Fruit fly (Drosophila melanogaster) whole organism, embryonic: Measurements from ENCODE around the gene CG14174.
A peak's percentile ranks its signal among the peaks of the same experiment; 100 is the strongest.

ENCODE experiments used
- Aef1 ChIP-seq: fragments of 200-800 bp; sonication (Bioruptor generic); IDR thresholded peaks from 3 replicates; pipeline ENCODE4 v1.3.6; 2022; ENCODE audit warnings: missing biosample characterization, missing genetic modification characterization
- CG10209 ChIP-seq: fragments of 200-800 bp; sonication (Bioruptor generic); optimal IDR thresholded peaks from 3 replicates; lab custom pipeline; 2017; ENCODE audit warnings: missing biosample characterization, mild to moderate bottlenecking, missing genetic modification characterization, missing genetic modification reagents
- CG12236 ChIP-seq: fragments of 200-800 bp; sonication (Bioruptor generic); optimal IDR thresholded peaks from 2 replicates; lab custom pipeline; 2016; ENCODE audit warnings: missing biosample characterization, missing genetic modification characterization
- CG12391 ChIP-seq: fragments of 200-800 bp; sonication (Bioruptor generic); optimal IDR thresholded peaks from 3 replicates; lab custom pipeline; 2018; ENCODE audit warnings: missing biosample characterization, mild to moderate bottlenecking, missing genetic modification characterization, moderate library complexity
- CG34422 ChIP-seq: fragments of 200-800 bp; sonication (Bioruptor generic); IDR thresholded peaks from 3 replicates; pipeline ENCODE4 v1.3.6; 2022; ENCODE audit warnings: missing biosample characterization, missing genetic modification characterization
- CG4617 ChIP-seq: fragments of 200-800 bp; sonication (Bioruptor generic); optimal IDR thresholded peaks from 3 replicates; lab custom pipeline; 2016; ENCODE audit warnings: missing biosample characterization, missing genetic modification characterization, borderline replicate concordance
- CG4820 ChIP-seq: fragments of 200-800 bp; sonication (Bioruptor generic); optimal IDR thresholded peaks from 3 replicates; lab custom pipeline; 2016; ENCODE audit warnings: missing biosample characterization, missing genetic modification characterization
- CG5180 ChIP-seq: fragments of 200-800 bp; sonication (Bioruptor generic); optimal IDR thresholded peaks from 3 replicates; lab custom pipeline; 2017; ENCODE audit warnings: missing biosample characterization, missing genetic modification characterization, mild to moderate bottlenecking, moderate library complexity, missing genetic modification reagents
- CG7271 ChIP-seq: fragments of 200-800 bp; sonication (Bioruptor generic); optimal IDR thresholded peaks from 2 replicates; lab custom pipeline; 2018; ENCODE audit warnings: missing biosample characterization, mild to moderate bottlenecking, missing genetic modification characterization, moderate library complexity
- CG7786 ChIP-seq: fragments of 200-800 bp; sonication (Bioruptor generic); optimal IDR thresholded peaks from 2 replicates; lab custom pipeline; 2016; ENCODE audit warnings: missing biosample characterization, missing genetic modification characterization
- CG7963 ChIP-seq: fragments of 200-800 bp; sonication (Bioruptor generic); IDR thresholded peaks from 3 replicates; pipeline ENCODE4 v1.3.6; 2022; ENCODE audit warnings: missing biosample characterization, missing genetic modification characterization; ENCODE audit not compliant: partially characterized antibody
- CrebB ChIP-seq: fragments of 200-800 bp; sonication (Bioruptor generic); optimal IDR thresholded peaks from 3 replicates; lab custom pipeline; 2018; ENCODE audit warnings: missing biosample characterization, mild to moderate bottlenecking, missing genetic modification characterization
- Drgx ChIP-seq: fragments of 200-800 bp; sonication (Bioruptor generic); IDR thresholded peaks from 2 replicates; pipeline ENCODE4 v1.3.6; 2022; ENCODE audit warnings: missing biosample characterization, missing genetic modification characterization
- E2f1 ChIP-seq: fragments of 200-800 bp; sonication (Bioruptor generic); IDR thresholded peaks from 2 replicates; pipeline ENCODE4 v1.3.6; 2022; ENCODE audit warnings: missing biosample characterization, missing genetic modification characterization
- Ets65A ChIP-seq: fragments of 200-800 bp; sonication (Bioruptor generic); peaks from one replicate; lab custom pipeline; 2016; ENCODE audit warnings: missing biosample characterization, missing genetic modification characterization
- Fer3 ChIP-seq: fragments of 200-800 bp; sonication (Bioruptor generic); optimal IDR thresholded peaks from 2 replicates; lab custom pipeline; 2018; ENCODE audit warnings: missing biosample characterization, mild to moderate bottlenecking, missing genetic modification characterization, moderate library complexity
- Kr ChIP-seq: fragments of 200-800 bp; sonication (Bioruptor generic); optimal IDR thresholded peaks from 2 replicates; lab custom pipeline; 2017; ENCODE audit warnings: missing biosample characterization, mild to moderate bottlenecking, missing genetic modification characterization
- Pdp1 ChIP-seq, 2 experiments: fragments of 200-800 bp; sonication (Bioruptor generic); optimal IDR thresholded peaks; 3 replicates each; lab custom pipeline; 2016; ENCODE audit warnings: missing biosample characterization in 2 of 2, missing genetic modification characterization in 2 of 2, mild to moderate bottlenecking in 1 of 2, moderate library complexity in 1 of 2
- Ptx1 ChIP-seq: fragments of 200-800 bp; sonication (Bioruptor generic); IDR thresholded peaks from 2 replicates; pipeline ENCODE4 v1.3.6; 2022; ENCODE audit warnings: missing biosample characterization, missing genetic modification characterization
- Ssrp ChIP-seq: fragments of 200-800 bp; sonication (Bioruptor generic); optimal IDR thresholded peaks from 2 replicates; lab custom pipeline; 2018; ENCODE audit warnings: missing biosample characterization, mild to moderate bottlenecking, missing genetic modification characterization, moderate library complexity
- Trl ChIP-seq, 3 experiments: fragments of >200 bp in 2 of 3; fragments of 200-800 bp in 1 of 3; sonication (Bioruptor generic) in 1 of 3; optimal IDR thresholded peaks; 2 replicates in 1 of 3; 3 replicates in 2 of 3; lab custom pipeline; 2016 to 2017; ENCODE audit warnings: missing biosample characterization in 1 of 3, missing genetic modification characterization in 1 of 3
- cato ChIP-seq: fragments of 200-800 bp; sonication (Bioruptor generic); optimal IDR thresholded peaks from 2 replicates; lab custom pipeline; 2016; ENCODE audit warnings: missing biosample characterization, missing genetic modification characterization, borderline replicate concordance
- croc ChIP-seq: fragments of 200-800 bp; sonication (Bioruptor generic); conservative IDR thresholded peaks from 3 replicates; pipeline ENCODE4 v1.3.6; 2022; ENCODE audit warnings: missing biosample characterization, missing genetic modification characterization
- da ChIP-seq: fragments of 200-800 bp; sonication (Bioruptor generic); optimal IDR thresholded peaks from 2 replicates; lab custom pipeline; 2016; ENCODE audit warnings: missing biosample characterization, missing genetic modification characterization
- gce ChIP-seq: fragments of 200-800 bp; sonication (Bioruptor generic); IDR thresholded peaks from 3 replicates; pipeline ENCODE4 v1.3.6; 2022; ENCODE audit warnings: missing biosample characterization, missing genetic modification characterization
- gcm ChIP-seq: fragments of 200-800 bp; sonication (Bioruptor generic); optimal IDR thresholded peaks from 2 replicates; lab custom pipeline; 2019; ENCODE audit warnings: missing biosample characterization, mild to moderate bottlenecking, missing genetic modification characterization, moderate library complexity
- kay ChIP-seq: fragments of 200-800 bp; sonication (Bioruptor generic); optimal IDR thresholded peaks from 2 replicates; lab custom pipeline; 2016; ENCODE audit warnings: missing biosample characterization, missing genetic modification characterization
- lbe ChIP-seq: fragments of 200-800 bp; sonication (Bioruptor generic); optimal IDR thresholded peaks from 2 replicates; lab custom pipeline; 2016; ENCODE audit warnings: missing biosample characterization, mild to moderate bottlenecking, missing genetic modification characterization
- nerfin-1 ChIP-seq: fragments of 200-800 bp; sonication (Bioruptor generic); optimal IDR thresholded peaks from 3 replicates; lab custom pipeline; 2019; ENCODE audit warnings: missing biosample characterization, mild to moderate bottlenecking, missing genetic modification characterization, moderate library complexity
- onecut ChIP-seq: fragments of 200-800 bp; sonication (Bioruptor generic); IDR thresholded peaks from 2 replicates; pipeline ENCODE4 v1.3.6; 2022; ENCODE audit warnings: missing biosample characterization, missing genetic modification characterization
- psq ChIP-seq: fragments of 200-800 bp; sonication (Bioruptor generic); optimal IDR thresholded peaks from 2 replicates; lab custom pipeline; 2017; ENCODE audit warnings: missing biosample characterization, missing genetic modification characterization
- tll ChIP-seq, 2 experiments: fragments of 200-800 bp in 1 of 2; fragments of >200 bp in 1 of 2; sonication (Bioruptor generic) in 1 of 2; optimal IDR thresholded peaks; 2 replicates each; lab custom pipeline; 2017 to 2019; ENCODE audit warnings: missing biosample characterization in 2 of 2, missing genetic modification characterization in 2 of 2, mild to moderate bottlenecking in 1 of 2, moderate library complexity in 1 of 2
- trh ChIP-seq: fragments of 200-800 bp; sonication (Bioruptor generic); optimal IDR thresholded peaks from 2 replicates; lab custom pipeline; 2016; ENCODE audit warnings: missing biosample characterization, missing genetic modification characterization
- zfh2 ChIP-seq: fragments of 200-800 bp; sonication (Bioruptor generic); optimal IDR thresholded peaks from 2 replicates; lab custom pipeline; 2016; ENCODE audit warnings: missing biosample characterization, missing genetic modification characterization

Gene CG14174

DNA sequence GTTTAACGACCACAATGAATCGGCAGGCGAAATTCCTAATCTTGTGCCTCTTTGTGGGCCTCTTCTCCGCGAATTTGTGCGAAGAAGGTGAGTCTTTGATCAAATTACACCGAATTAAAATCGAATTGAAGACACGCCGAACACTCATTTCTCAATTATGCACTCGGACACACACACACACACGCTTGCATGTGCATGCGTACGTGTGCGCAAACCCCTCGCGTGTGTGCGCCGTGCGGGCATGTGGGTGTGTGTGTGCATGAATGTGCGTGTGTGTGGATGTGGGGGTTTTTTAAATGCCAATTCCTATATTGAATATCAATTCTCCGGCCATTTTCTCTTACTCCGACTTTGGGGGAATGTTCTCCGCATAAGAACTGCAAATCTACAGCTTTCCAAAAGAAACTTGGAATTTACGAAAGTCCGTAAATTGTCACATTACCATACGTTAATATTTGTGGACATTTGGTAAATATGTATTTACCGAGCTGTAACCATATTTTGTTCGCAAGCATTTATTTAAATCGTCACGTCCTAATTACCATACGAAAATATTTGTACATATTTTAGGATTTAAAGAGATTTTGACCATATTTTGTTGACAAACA lies 4.5 kb upstream of the CG14174 start (continued):
- no peak for TF ChIP-seq CG7271 (tag; lab: Kevin White, UChicago)
- no peak for TF ChIP-seq croc
- TF ChIP-seq kay (GFP tag; lab: Kevin White, UChicago), result no peak
- no peak for TF ChIP-seq Fer3 (tag; lab: Kevin White, UChicago)
- no peak for TF ChIP-seq CrebB
- no peak for TF ChIP-seq cato (GFP tag; lab: Kevin White, UChicago)
- TF ChIP-seq E2f1 (GFP tag; lab: Robert Waterston, UW), result no peak
- TF ChIP-seq trh (GFP tag; lab: Kevin White, UChicago), result no peak
- no peak for TF ChIP-seq Ptx1 (GFP tag; lab: Robert Waterston, UW)
- TF ChIP-seq Drgx, result no peak
- no peak for TF ChIP-seq CG5180 (GFP tag; lab: Kevin White, UChicago)
- TF ChIP-seq CG12236, result no peak
- TF ChIP-seq psq (GFP tag; lab: Kevin White, UChicago), result no peak
- TF ChIP-seq CG7786 (GFP tag; lab: Kevin White, UChicago), result no peak
- TF ChIP-seq tll (GFP tag; optimal IDR thresholded peaks at IDR 0.05; lab: Kevin White, UChicago), result no peak
- TF ChIP-seq CG4820, result no peak
- peak in 1 of 2 experiments; percentile 29 for TF ChIP-seq Trl (optimal IDR thresholded peaks at IDR 0.05; lab: Kevin White, UChicago)
- TF ChIP-seq Trl (GFP tag; optimal IDR thresholded peaks at IDR 0.05; lab: Kevin White, UChicago), result no peak
- no peak for TF ChIP-seq CG7963 (GFP tag; lab: Robert Waterston, UW)
- TF ChIP-seq zfh2, result no peak
- no peak for TF ChIP-seq da
- no peak for TF ChIP-seq gce (GFP tag; lab: Robert Waterston, UW)
- no peak for TF ChIP-seq Kr (GFP tag; lab: Kevin White, UChicago)
- no peak for TF ChIP-seq Aef1 (GFP tag; lab: Robert Waterston, UW)
- no peak for TF ChIP-seq lbe (GFP tag; lab: Kevin White, UChicago)

DNA sequence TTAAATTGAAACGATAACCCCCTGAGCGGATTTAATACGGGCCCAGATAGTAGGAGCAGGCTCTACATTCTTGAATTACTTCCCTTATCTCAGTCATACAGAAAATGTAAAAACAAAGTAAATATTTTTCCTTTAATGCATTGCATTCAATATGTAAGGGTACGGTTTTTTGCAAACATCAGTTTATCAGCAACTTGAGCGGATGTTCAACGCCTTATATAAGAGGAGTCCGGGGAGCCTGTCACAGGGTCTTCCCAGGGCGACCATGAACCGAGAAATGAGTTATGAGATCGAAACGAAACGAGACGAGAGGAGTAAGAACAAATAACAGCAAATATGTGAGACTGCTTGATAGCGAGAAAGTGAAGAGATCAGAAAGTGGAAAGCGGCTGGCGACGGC lies 2.5 kb upstream of the CG14174 start:
- TF ChIP-seq Pdp1 (GFP tag; optimal IDR thresholded peaks at IDR 0.05; lab: Kevin White, UChicago) (peak in 1 of 2 experiments; percentile 40), CG10209 (GFP tag; lab: Kevin White, UChicago) (no peak), gcm (GFP tag; lab: Kevin White, UChicago) (peak; percentile 62)

- TF ChIP-seq nerfin-1 (tag; lab: Kevin White, UChicago) (no peak), onecut (GFP tag; lab: Robert Waterston, UW) (peak; percentile 52)
Observed at dm6 chr3L:9717101-9717500, 2.0 kb upstream of the CG14174 start.

DNA sequence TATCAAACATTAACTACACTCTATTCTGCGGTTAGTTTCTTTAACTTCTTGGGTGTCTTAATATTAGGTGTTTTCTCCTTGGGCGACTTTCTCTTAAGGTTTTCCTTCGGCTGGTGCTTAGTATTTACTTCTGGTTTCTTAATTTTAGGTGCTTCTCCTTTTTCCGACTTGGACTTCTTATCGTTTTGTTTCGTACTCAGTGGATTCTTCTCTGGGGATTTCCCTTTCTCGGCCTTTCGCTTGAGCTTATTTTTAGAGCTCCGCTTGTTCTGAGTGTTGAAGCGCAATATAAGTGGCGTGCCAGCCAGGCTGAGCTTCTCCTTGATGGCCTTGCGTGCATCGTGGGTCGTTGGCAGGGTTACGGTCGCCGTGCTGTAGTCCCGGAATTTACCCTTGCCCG lies 1.3 kb upstream of the CG14174 start:
- TF ChIP-seq CG12391 (tag; lab: Kevin White, UChicago) (no peak), CG7963 (GFP tag; lab: Robert Waterston, UW) (0 out of 3 replicates have a peak, but pooled peaks have one; percentile 15), CG4617 (no peak), Ssrp (tag; lab: Kevin White, UChicago) (no peak)

DNA sequence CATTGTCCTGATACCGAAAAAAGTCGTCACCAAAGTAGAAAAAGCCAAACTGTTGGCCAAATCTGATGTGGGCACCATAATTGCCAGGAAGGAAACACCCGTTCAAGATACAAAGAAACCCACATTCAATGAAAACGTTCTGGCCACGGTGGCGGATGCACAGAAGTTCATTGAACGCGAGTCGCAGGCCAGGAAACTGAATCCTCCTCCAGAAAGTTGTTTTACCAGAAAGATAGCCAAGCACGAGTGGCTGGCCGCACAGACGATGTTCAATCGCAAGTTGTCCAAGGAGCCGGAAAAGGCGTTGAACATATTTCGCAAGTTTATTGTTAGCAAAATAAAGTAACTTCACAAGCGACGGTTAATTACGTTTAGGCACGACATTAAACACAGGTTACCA lies 974 bp downstream of the CG14174 start:
- TF ChIP-seq CG34422, result no peak
- TF ChIP-seq Ets65A (GFP tag; lab: Kevin White, UChicago), result peak; percentile 91
